Fruit fly (Drosophila melanogaster) whole organism, embryonic: Measurements from ENCODE around the gene Pxn.

Experiments used
- BtbVII ChIP-seq: fragments of 200-800 bp; sonication (Bioruptor generic); optimal IDR thresholded peaks from 3 replicates; lab custom pipeline; 2017; ENCODE audit warnings: missing biosample characterization, mild to moderate bottlenecking, missing genetic modification characterization
- CG10147 ChIP-seq: fragments of 200-800 bp; sonication (Bioruptor generic); optimal IDR thresholded peaks from 2 replicates; lab custom pipeline; 2019; ENCODE audit warnings: missing biosample characterization, mild to moderate bottlenecking, missing genetic modification characterization, moderate library complexity
- CG10654 ChIP-seq: fragments of 200-800 bp; sonication (Bioruptor generic); optimal IDR thresholded peaks from 2 replicates; lab custom pipeline; 2016; ENCODE audit warnings: missing biosample characterization, missing genetic modification characterization
- CG11247 ChIP-seq: fragments of 200-800 bp; sonication (Bioruptor generic); IDR thresholded peaks from 2 replicates; pipeline ENCODE4 v1.3.6; 2022; ENCODE audit warnings: missing biosample characterization, missing genetic modification characterization
- CG12155 ChIP-seq: fragments of 200-800 bp; sonication (Bioruptor generic); optimal IDR thresholded peaks from 3 replicates; lab custom pipeline; 2016; ENCODE audit warnings: missing biosample characterization, missing genetic modification characterization
- CG1233 ChIP-seq: fragments of 200-800 bp; sonication (Bioruptor generic); optimal IDR thresholded peaks from 4 replicates; lab custom pipeline; 2018; ENCODE audit warnings: missing biosample characterization, mild to moderate bottlenecking, missing genetic modification characterization
- CG14050 ChIP-seq: fragments of 200-800 bp; sonication (Bioruptor generic); IDR thresholded peaks from 3 replicates; pipeline ENCODE4 v1.3.6; 2022; ENCODE audit warnings: missing biosample characterization, missing genetic modification characterization
- CG14441 ChIP-seq: fragments of 200-800 bp; sonication (Bioruptor generic); IDR thresholded peaks from 2 replicates; pipeline ENCODE4 v1.3.6; 2022; ENCODE audit warnings: missing biosample characterization, missing genetic modification characterization
- CG14860 ChIP-seq: fragments of 200-800 bp; sonication (Bioruptor generic); IDR thresholded peaks from 3 replicates; pipeline ENCODE4 v1.3.6; 2022; ENCODE audit warnings: missing biosample characterization, missing genetic modification characterization; ENCODE audit not compliant: partially characterized antibody
- CG17612 ChIP-seq: fragments of 200-800 bp; sonication (Bioruptor generic); IDR thresholded peaks from 2 replicates; pipeline ENCODE4 v1.3.6; 2022; ENCODE audit warnings: missing biosample characterization, missing genetic modification characterization
- CG17802 ChIP-seq: fragments of 200-800 bp; sonication (Bioruptor generic); optimal IDR thresholded peaks from 2 replicates; lab custom pipeline; 2018; ENCODE audit warnings: missing biosample characterization, mild to moderate bottlenecking, missing genetic modification characterization, moderate library complexity
- CG1792 ChIP-seq: fragments of 200-800 bp; sonication (Bioruptor generic); optimal IDR thresholded peaks from 2 replicates; lab custom pipeline; 2016; ENCODE audit warnings: missing biosample characterization, missing genetic modification characterization
- CG2199 ChIP-seq: fragments of 200-800 bp; sonication (Bioruptor generic); IDR thresholded peaks from 3 replicates; pipeline ENCODE4 v1.3.6; 2022; ENCODE audit warnings: missing biosample characterization, missing genetic modification characterization
- CG31388 ChIP-seq: fragments of 200-800 bp; sonication (Bioruptor generic); optimal IDR thresholded peaks from 2 replicates; lab custom pipeline; 2016; ENCODE audit warnings: missing biosample characterization, missing genetic modification characterization
- CG43689 ChIP-seq: fragments of 200-800 bp; sonication (Bioruptor generic); IDR thresholded peaks from 2 replicates; pipeline ENCODE4 v1.3.6; 2022; ENCODE audit warnings: missing biosample characterization, missing genetic modification characterization
- CG6654 ChIP-seq: fragments of 200-800 bp; sonication (Bioruptor generic); optimal IDR thresholded peaks from 2 replicates; lab custom pipeline; 2017; ENCODE audit warnings: missing biosample characterization, mild to moderate bottlenecking, missing genetic modification characterization
- CG7963 ChIP-seq: fragments of 200-800 bp; sonication (Bioruptor generic); IDR thresholded peaks from 3 replicates; pipeline ENCODE4 v1.3.6; 2022; ENCODE audit warnings: missing biosample characterization, missing genetic modification characterization; ENCODE audit not compliant: partially characterized antibody
- CG9609 ChIP-seq: fragments of 200-800 bp; sonication (Bioruptor generic); optimal IDR thresholded peaks from 3 replicates; lab custom pipeline; 2016; ENCODE audit warnings: missing biosample characterization, missing genetic modification characterization
- Camta ChIP-seq: fragments of 200-800 bp; sonication (Bioruptor generic); optimal IDR thresholded peaks from 2 replicates; lab custom pipeline; 2016; ENCODE audit warnings: missing biosample characterization, missing genetic modification characterization
- Fer3 ChIP-seq: fragments of 200-800 bp; sonication (Bioruptor generic); optimal IDR thresholded peaks from 2 replicates; lab custom pipeline; 2018; ENCODE audit warnings: missing biosample characterization, mild to moderate bottlenecking, missing genetic modification characterization, moderate library complexity
- HmgD ChIP-seq: fragments of 200-800 bp; sonication (Bioruptor generic); optimal IDR thresholded peaks from 3 replicates; lab custom pipeline; 2016; ENCODE audit warnings: missing biosample characterization, missing genetic modification characterization
- Hr51 ChIP-seq, 2 experiments: fragments of 200-800 bp; sonication (Bioruptor generic); optimal IDR thresholded peaks; 2 replicates in 1 of 2; 3 replicates in 1 of 2; lab custom pipeline; 2016 to 2018; ENCODE audit warnings: missing biosample characterization in 2 of 2, missing genetic modification characterization in 2 of 2, mild to moderate bottlenecking in 1 of 2, moderate library complexity in 1 of 2
- MTF-1 ChIP-seq: fragments of 200-800 bp; sonication (Bioruptor generic); optimal IDR thresholded peaks from 2 replicates; lab custom pipeline; 2018; ENCODE audit warnings: missing biosample characterization, mild to moderate bottlenecking, missing genetic modification characterization, borderline replicate concordance
- Myb ChIP-seq: fragments of 200-800 bp; sonication (Bioruptor generic); optimal IDR thresholded peaks from 2 replicates; lab custom pipeline; 2016; ENCODE audit warnings: missing biosample characterization, missing genetic modification characterization
- PHDP ChIP-seq: fragments of 200-800 bp; sonication (Bioruptor generic); optimal IDR thresholded peaks from 3 replicates; lab custom pipeline; 2018; ENCODE audit warnings: missing biosample characterization, mild to moderate bottlenecking, missing genetic modification characterization, moderate library complexity
- Ravus ChIP-seq: fragments of 200-800 bp; sonication (Bioruptor generic); IDR thresholded peaks from 2 replicates; pipeline ENCODE4 v1.3.6; 2022; ENCODE audit warnings: missing biosample characterization, missing genetic modification characterization
- Ssrp ChIP-seq: fragments of 200-800 bp; sonication (Bioruptor generic); optimal IDR thresholded peaks from 2 replicates; lab custom pipeline; 2018; ENCODE audit warnings: missing biosample characterization, mild to moderate bottlenecking, missing genetic modification characterization, moderate library complexity
- Stat92E ChIP-seq, 3 experiments: fragments of >200 bp in 2 of 3; fragments of 200-800 bp in 1 of 3; sonication (Bioruptor generic) in 1 of 3; optimal IDR thresholded peaks; 2 replicates each; lab custom pipeline; 2017 to 2019; ENCODE audit warnings: missing biosample characterization in 3 of 3, missing genetic modification characterization in 3 of 3, mild to moderate bottlenecking in 1 of 3, moderate library complexity in 1 of 3
- ac ChIP-seq: fragments of 200-800 bp; sonication (Bioruptor generic); optimal IDR thresholded peaks from 3 replicates; lab custom pipeline; 2017; ENCODE audit warnings: missing biosample characterization, mild to moderate bottlenecking, missing genetic modification characterization
- cad ChIP-seq: fragments of >200 bp; optimal IDR thresholded peaks from 2 replicates; lab custom pipeline; 2017; ENCODE audit warnings: missing biosample characterization, missing genetic modification characterization
- cg ChIP-seq: fragments of 200-800 bp; sonication (Bioruptor generic); optimal IDR thresholded peaks from 3 replicates; lab custom pipeline; 2019; ENCODE audit warnings: missing biosample characterization, mild to moderate bottlenecking, missing genetic modification characterization, moderate library complexity
- ci ChIP-seq: fragments of 200-800 bp; sonication (Bioruptor generic); IDR thresholded peaks from 3 replicates; pipeline ENCODE4 v1.3.6; 2022; ENCODE audit warnings: missing biosample characterization, missing genetic modification characterization
- crol ChIP-seq: fragments of 200-800 bp; sonication (Bioruptor generic); IDR thresholded peaks from 2 replicates; pipeline ENCODE4 v1.3.6; 2022; ENCODE audit warnings: missing biosample characterization, missing genetic modification characterization
- dm ChIP-seq: fragments of 200-800 bp; sonication (Bioruptor generic); optimal IDR thresholded peaks from 3 replicates; lab custom pipeline; 2016; ENCODE audit warnings: missing biosample characterization, missing genetic modification characterization
- emc ChIP-seq: fragments of 200-800 bp; sonication (Bioruptor generic); optimal IDR thresholded peaks from 2 replicates; lab custom pipeline; 2016; ENCODE audit warnings: missing biosample characterization, missing genetic modification characterization
- grau ChIP-seq: fragments of 200-800 bp; optimal IDR thresholded peaks from 3 replicates; lab custom pipeline; 2019; ENCODE audit warnings: missing biosample characterization, mild to moderate bottlenecking, missing genetic modification characterization, moderate library complexity
- gro ChIP-seq: fragments of 200-800 bp; sonication (Bioruptor generic); optimal IDR thresholded peaks from 2 replicates; lab custom pipeline; 2016; ENCODE audit warnings: missing biosample characterization, missing genetic modification characterization
- gsb-n ChIP-seq: fragments of 200-800 bp; sonication (Bioruptor generic); optimal IDR thresholded peaks from 3 replicates; lab custom pipeline; 2018; ENCODE audit warnings: missing biosample characterization, mild to moderate bottlenecking, missing genetic modification characterization
- hkb ChIP-seq, 2 experiments: fragments of 200-800 bp in 1 of 2; fragments of >200 bp in 1 of 2; sonication (Bioruptor generic) in 1 of 2; IDR thresholded peaks in 1 of 2; optimal IDR thresholded peaks in 1 of 2; 2 replicates each; pipeline versions ENCODE4 v1.3.6 to Lab custom; 2017 to 2022; ENCODE audit warnings: missing biosample characterization in 1 of 2, missing genetic modification characterization in 1 of 2
- jigr1 ChIP-seq: fragments of 200-800 bp; sonication (Bioruptor generic); IDR thresholded peaks from 3 replicates; pipeline ENCODE4 v1.3.6; 2022; ENCODE audit warnings: missing biosample characterization, missing genetic modification characterization
- kah ChIP-seq: fragments of 200-800 bp; sonication (Bioruptor generic); optimal IDR thresholded peaks from 2 replicates; lab custom pipeline; 2018; ENCODE audit warnings: missing biosample characterization, mild to moderate bottlenecking, missing genetic modification characterization
- lilli ChIP-seq: fragments of 200-800 bp; sonication (Bioruptor generic); optimal IDR thresholded peaks from 3 replicates; lab custom pipeline; 2016; ENCODE audit warnings: missing biosample characterization, missing genetic modification characterization
- lola ChIP-seq, 3 experiments: fragments of >200 bp in 2 of 3; fragments of 200-800 bp in 1 of 3; sonication (Bioruptor generic) in 1 of 3; optimal IDR thresholded peaks; 2 replicates each; lab custom pipeline; 2017 to 2019; ENCODE audit warnings: missing biosample characterization in 3 of 3, missing genetic modification characterization in 3 of 3, mild to moderate bottlenecking in 1 of 3, moderate library complexity in 1 of 3
- maf-S ChIP-seq: fragments of 200-800 bp; sonication (Bioruptor generic); optimal IDR thresholded peaks from 2 replicates; lab custom pipeline; 2016; ENCODE audit warnings: missing biosample characterization, missing genetic modification characterization
- oc ChIP-seq: fragments of 200-800 bp; sonication (Bioruptor generic); optimal IDR thresholded peaks from 2 replicates; lab custom pipeline; 2018; ENCODE audit warnings: missing biosample characterization, mild to moderate bottlenecking, missing genetic modification characterization, moderate library complexity
- odd ChIP-seq: fragments of 200-800 bp; sonication (Bioruptor generic); optimal IDR thresholded peaks from 2 replicates; lab custom pipeline; 2017; ENCODE audit warnings: missing biosample characterization, mild to moderate bottlenecking, missing genetic modification characterization
- pho ChIP-seq: fragments of 200-800 bp; sonication (Bioruptor generic); optimal IDR thresholded peaks from 2 replicates; lab custom pipeline; 2016; ENCODE audit warnings: missing biosample characterization, missing genetic modification characterization
- tap ChIP-seq: fragments of 200-800 bp; optimal IDR thresholded peaks from 3 replicates; lab custom pipeline; 2019; ENCODE audit warnings: missing biosample characterization, mild to moderate bottlenecking, missing genetic modification characterization, moderate library complexity

Pxn gene

DNA sequence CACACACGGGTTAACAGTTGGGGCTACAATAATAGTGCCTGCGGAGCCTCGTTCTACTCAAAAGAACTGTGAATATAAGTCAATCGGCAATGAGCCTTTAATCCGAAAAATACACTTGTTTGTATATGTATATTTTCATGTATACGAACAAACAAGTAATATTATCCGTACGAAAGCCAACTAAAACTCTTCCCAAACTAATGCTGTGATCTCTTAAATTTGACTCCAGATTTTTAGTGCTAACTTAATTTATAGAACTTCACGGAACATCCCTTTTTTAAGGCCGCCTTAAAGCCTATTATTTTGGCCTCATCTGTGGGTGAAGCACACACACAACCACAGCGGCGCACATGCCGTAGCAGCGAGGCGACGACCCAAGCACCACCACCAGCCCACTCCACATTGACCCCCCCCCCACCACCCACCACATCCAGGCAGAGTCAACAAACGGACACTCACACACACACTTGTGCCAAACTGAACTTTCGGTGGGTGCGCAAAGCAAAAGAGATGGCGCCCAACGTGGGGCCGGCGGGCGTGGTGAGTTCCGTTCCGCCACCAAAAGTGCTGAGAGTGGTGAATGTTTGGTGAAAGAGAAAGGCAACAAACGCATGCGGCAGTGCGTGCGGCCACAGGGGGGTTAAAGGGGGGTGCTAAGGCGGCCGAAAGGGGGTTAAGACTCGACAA, 45.6 kb downstream of the Pxn start (continued):
- TF ChIP-seq CG31388 (peak; percentile 45), CG6654 (peak; percentile 56), gsb-n (peak; percentile 67), CG9609 (GFP tag; lab: Kevin White, UChicago) (peak; percentile 66), Camta (GFP tag; lab: Kevin White, UChicago) (peak; percentile 79), cad (GFP tag; lab: Kevin White, UChicago) (no peak), ac (GFP tag; lab: Kevin White, UChicago) (peak; percentile 38), CG10147 (GFP tag; lab: Kevin White, UChicago) (peak; percentile 83), CG2199 (GFP tag; lab: Robert Waterston, UW) (no peak), lola (GFP tag; optimal IDR thresholded peaks at IDR 0.05; lab: Kevin White, UChicago) (peak in 1 of 3 experiments; percentile 78), kah (GFP tag; lab: Kevin White, UChicago) (peak; percentile 60), cg (GFP tag; lab: Kevin White, UChicago) (peak; percentile 77), grau (tag; lab: Kevin White, UChicago) (peak; percentile 84), CG17612 (no peak), PHDP (tag; lab: Kevin White, UChicago) (peak; percentile 88), CG1792 (GFP tag; lab: Kevin White, UChicago) (no peak), jigr1 (GFP tag; lab: Robert Waterston, UW) (peak; percentile 57; the same call in 2 of the 3 replicates), pho (peak; percentile 66), hkb (optimal IDR thresholded peaks at IDR 0.05; lab: Kevin White, UChicago) (no peak), hkb (GFP tag; IDR thresholded peaks at IDR 0.05; lab: Robert Waterston, UW) (peak; percentile 82), Fer3 (tag; lab: Kevin White, UChicago) (peak; percentile 70), maf-S (GFP tag; lab: Kevin White, UChicago) (peak; percentile 54), CG14860 (no peak), MTF-1 (GFP tag; lab: Kevin White, UChicago) (peak; percentile 29), CG11247 (0 out of 2 replicates have a peak, but pooled peaks have one; percentile 6), Stat92E (GFP tag; optimal IDR thresholded peaks at IDR 0.05; lab: Kevin White, UChicago) (no peak), ci (peak; percentile 17; the same call in 2 of the 3 replicates), dm (GFP tag; lab: Kevin White, UChicago) (peak; percentile 68), Ravus (GFP tag; lab: Robert Waterston, UW) (peak; percentile 27; the same call in 1 of the 2 replicates), CG17802 (peak; percentile 15), CG7963 (GFP tag; lab: Robert Waterston, UW) (no peak), Ssrp (tag; lab: Kevin White, UChicago) (peak; percentile 78), emc (no peak), tap (tag; lab: Kevin White, UChicago) (peak; percentile 71), CG1233 (GFP tag; lab: Kevin White, UChicago) (peak; percentile 78), CG14050 (GFP tag; lab: Robert Waterston, UW) (peak; percentile 37; the same call in 2 of the 3 replicates), Hr51 (GFP tag; optimal IDR thresholded peaks at IDR 0.05; lab: Kevin White, UChicago) (peak; percentile 25 to 90), HmgD (GFP tag; lab: Kevin White, UChicago) (peak; percentile 44), Myb (GFP tag; lab: Kevin White, UChicago) (peak; percentile 38), CG12155 (GFP tag; lab: Kevin White, UChicago) (peak; percentile 43), CG14441 (GFP tag; lab: Robert Waterston, UW) (peak; percentile 74), odd (GFP tag; lab: Kevin White, UChicago) (peak; percentile 87), lilli (peak; percentile 70), gro (GFP tag; lab: Kevin White, UChicago) (peak; percentile 84), CG10654 (GFP tag; lab: Kevin White, UChicago) (peak; percentile 65), BtbVII (GFP tag; lab: Kevin White, UChicago) (peak; percentile 89), CG43689 (GFP tag; lab: Robert Waterston, UW) (peak; percentile 9; the same call in 1 of the 2 replicates), crol (GFP tag; lab: Robert Waterston, UW) (peak; percentile 97), oc (tag; lab: Kevin White, UChicago) (peak; percentile 46)
